Fruit fly (Drosophila melanogaster) whole organism, embryonic: Measurements from ENCODE around the gene Polr1D.

Experiments used
- Adf1 ChIP-seq: fragments of 200-800 bp; sonication (Bioruptor generic); IDR thresholded peaks from 2 replicates; pipeline ENCODE4 v1.3.6; 2022; ENCODE audit warnings: missing biosample characterization, missing genetic modification characterization
- Atf6 ChIP-seq: fragments of 200-800 bp; sonication (Bioruptor generic); IDR thresholded peaks from 2 replicates; pipeline ENCODE4 v1.3.6; 2022; ENCODE audit warnings: missing biosample characterization, missing genetic modification characterization
- BEAF-32 ChIP-seq: fragments of 200-800 bp; sonication (Bioruptor generic); optimal IDR thresholded peaks from 3 replicates; lab custom pipeline; 2017; ENCODE audit warnings: missing biosample characterization, missing genetic modification characterization, mild to moderate bottlenecking, moderate library complexity, missing genetic modification reagents
- CG12769 ChIP-seq: fragments of 200-800 bp; sonication (Bioruptor generic); optimal IDR thresholded peaks from 2 replicates; lab custom pipeline; 2019; ENCODE audit warnings: missing biosample characterization, mild to moderate bottlenecking, missing genetic modification characterization, moderate library complexity
- CG13894 ChIP-seq: fragments of 200-800 bp; sonication (Bioruptor generic); optimal IDR thresholded peaks from 3 replicates; lab custom pipeline; 2018; ENCODE audit warnings: missing biosample characterization, mild to moderate bottlenecking, missing genetic modification characterization, moderate library complexity
- CG2199 ChIP-seq: fragments of 200-800 bp; sonication (Bioruptor generic); IDR thresholded peaks from 3 replicates; pipeline ENCODE4 v1.3.6; 2022; ENCODE audit warnings: missing biosample characterization, missing genetic modification characterization
- CG2712 ChIP-seq: fragments of 200-800 bp; optimal IDR thresholded peaks from 3 replicates; lab custom pipeline; 2019; ENCODE audit warnings: missing biosample characterization, mild to moderate bottlenecking, missing genetic modification characterization, moderate library complexity
- CG4360 ChIP-seq: fragments of 200-800 bp; sonication (Bioruptor generic); IDR thresholded peaks from 2 replicates; pipeline ENCODE4 v1.3.6; 2022; ENCODE audit warnings: missing biosample characterization, missing genetic modification characterization
- CG6175 ChIP-seq: fragments of 200-800 bp; sonication (Bioruptor generic); IDR thresholded peaks from 3 replicates; pipeline ENCODE4 v1.3.6; 2022; ENCODE audit warnings: missing biosample characterization, missing genetic modification characterization
- CG6791 ChIP-seq: fragments of 200-800 bp; sonication (Bioruptor generic); IDR thresholded peaks from 3 replicates; pipeline ENCODE4 v1.3.6; 2022; ENCODE audit warnings: missing biosample characterization, missing genetic modification characterization; ENCODE audit not compliant: partially characterized antibody
- CG6854 ChIP-seq: fragments of 200-800 bp; sonication (Bioruptor generic); optimal IDR thresholded peaks from 3 replicates; lab custom pipeline; 2017; ENCODE audit warnings: missing biosample characterization, mild to moderate bottlenecking, missing genetic modification characterization
- CG7963 ChIP-seq: fragments of 200-800 bp; sonication (Bioruptor generic); IDR thresholded peaks from 3 replicates; pipeline ENCODE4 v1.3.6; 2022; ENCODE audit warnings: missing biosample characterization, missing genetic modification characterization; ENCODE audit not compliant: partially characterized antibody
- CG8281 ChIP-seq: fragments of 200-800 bp; sonication (Bioruptor generic); optimal IDR thresholded peaks from 2 replicates; lab custom pipeline; 2018; ENCODE audit warnings: missing biosample characterization, mild to moderate bottlenecking, missing genetic modification characterization, moderate library complexity
- CG8924 ChIP-seq: fragments of 200-800 bp; optimal IDR thresholded peaks from 3 replicates; lab custom pipeline; 2019; ENCODE audit warnings: missing biosample characterization, mild to moderate bottlenecking, missing genetic modification characterization, moderate library complexity
- CG9437 ChIP-seq: fragments of 200-800 bp; sonication (Bioruptor generic); optimal IDR thresholded peaks from 2 replicates; lab custom pipeline; 2018; ENCODE audit warnings: missing biosample characterization, mild to moderate bottlenecking, missing genetic modification characterization
- D19A ChIP-seq: fragments of 200-800 bp; optimal IDR thresholded peaks from 3 replicates; lab custom pipeline; 2019; ENCODE audit warnings: missing biosample characterization, mild to moderate bottlenecking, missing genetic modification characterization, moderate library complexity
- Eip74EF ChIP-seq, 2 experiments: fragments of 200-800 bp in 1 of 2; fragments of >200 bp in 1 of 2; sonication (Bioruptor generic) in 1 of 2; optimal IDR thresholded peaks; 2 replicates each; lab custom pipeline; 2017 to 2019; ENCODE audit warnings: missing biosample characterization in 2 of 2, missing genetic modification characterization in 2 of 2, mild to moderate bottlenecking in 1 of 2, moderate library complexity in 1 of 2
- Ets65A ChIP-seq: fragments of 200-800 bp; sonication (Bioruptor generic); peaks from one replicate; lab custom pipeline; 2016; ENCODE audit warnings: missing biosample characterization, missing genetic modification characterization
- HLHmδ ChIP-seq: fragments of 200-800 bp; sonication (Bioruptor generic); optimal IDR thresholded peaks from 2 replicates; lab custom pipeline; 2018; ENCODE audit warnings: missing biosample characterization, mild to moderate bottlenecking, missing genetic modification characterization, moderate library complexity
- MBD-R2 ChIP-seq: fragments of 200-800 bp; sonication (Bioruptor generic); IDR thresholded peaks from 2 replicates; pipeline ENCODE4 v1.3.6; 2022; ENCODE audit warnings: missing biosample characterization, missing genetic modification characterization
- Med ChIP-seq: fragments of 200-800 bp; sonication (Bioruptor generic); peaks from one replicate; lab custom pipeline; 2016; ENCODE audit warnings: missing biosample characterization, missing genetic modification characterization, mild to moderate bottlenecking, inconsistent platforms, moderate library complexity
- NK7.1 ChIP-seq: fragments of 200-800 bp; sonication (Bioruptor generic); optimal IDR thresholded peaks from 3 replicates; lab custom pipeline; 2016; ENCODE audit warnings: missing biosample characterization, missing genetic modification characterization
- Pdp1 ChIP-seq, 2 experiments: fragments of 200-800 bp; sonication (Bioruptor generic); optimal IDR thresholded peaks; 3 replicates each; lab custom pipeline; 2016; ENCODE audit warnings: missing biosample characterization in 2 of 2, missing genetic modification characterization in 2 of 2, mild to moderate bottlenecking in 1 of 2, moderate library complexity in 1 of 2
- Trl ChIP-seq, 3 experiments: fragments of >200 bp in 2 of 3; fragments of 200-800 bp in 1 of 3; sonication (Bioruptor generic) in 1 of 3; optimal IDR thresholded peaks; 2 replicates in 1 of 3; 3 replicates in 2 of 3; lab custom pipeline; 2016 to 2017; ENCODE audit warnings: missing biosample characterization in 1 of 3, missing genetic modification characterization in 1 of 3
- Xrp1 ChIP-seq: fragments of 200-800 bp; sonication (Bioruptor generic); IDR thresholded peaks from 2 replicates; pipeline ENCODE4 v1.3.6; 2022; ENCODE audit warnings: missing biosample characterization, missing genetic modification characterization
- ab ChIP-seq: fragments of 200-800 bp; sonication (Bioruptor generic); optimal IDR thresholded peaks from 2 replicates; lab custom pipeline; 2016; ENCODE audit warnings: missing biosample characterization, missing genetic modification characterization
- abd-A ChIP-seq: fragments of 200-800 bp; sonication (Bioruptor generic); optimal IDR thresholded peaks from 3 replicates; lab custom pipeline; 2019; ENCODE audit warnings: missing biosample characterization, mild to moderate bottlenecking, missing genetic modification characterization, moderate library complexity
- cg ChIP-seq: fragments of 200-800 bp; sonication (Bioruptor generic); optimal IDR thresholded peaks from 3 replicates; lab custom pipeline; 2019; ENCODE audit warnings: missing biosample characterization, mild to moderate bottlenecking, missing genetic modification characterization, moderate library complexity
- chinmo ChIP-seq: fragments of 200-800 bp; sonication (Bioruptor generic); IDR thresholded peaks from 4 replicates; pipeline ENCODE4 v1.3.6; 2022; ENCODE audit warnings: missing biosample characterization, missing genetic modification characterization; ENCODE audit not compliant: partially characterized antibody
- ci ChIP-seq: fragments of 200-800 bp; sonication (Bioruptor generic); IDR thresholded peaks from 3 replicates; pipeline ENCODE4 v1.3.6; 2022; ENCODE audit warnings: missing biosample characterization, missing genetic modification characterization
- crol ChIP-seq: fragments of 200-800 bp; sonication (Bioruptor generic); IDR thresholded peaks from 2 replicates; pipeline ENCODE4 v1.3.6; 2022; ENCODE audit warnings: missing biosample characterization, missing genetic modification characterization
- cwo ChIP-seq: fragments of 200-800 bp; sonication (Bioruptor generic); optimal IDR thresholded peaks from 3 replicates; lab custom pipeline; 2017; ENCODE audit warnings: missing biosample characterization, missing genetic modification characterization, mild to moderate bottlenecking, moderate library complexity, missing genetic modification reagents
- ftz-f1 ChIP-seq: fragments of 200-800 bp; sonication (Bioruptor generic); optimal IDR thresholded peaks from 2 replicates; lab custom pipeline; 2016; ENCODE audit warnings: missing biosample characterization, missing genetic modification characterization
- grn ChIP-seq: fragments of 200-800 bp; sonication (Bioruptor generic); optimal IDR thresholded peaks from 3 replicates; lab custom pipeline; 2017; ENCODE audit warnings: missing biosample characterization, missing genetic modification characterization
- kni ChIP-seq: fragments of 200-800 bp; sonication (Bioruptor generic); optimal IDR thresholded peaks from 3 replicates; lab custom pipeline; 2017; ENCODE audit warnings: mild to moderate bottlenecking, missing biosample characterization, missing genetic modification reagents, missing genetic modification characterization
- mld ChIP-seq: fragments of 200-800 bp; sonication (Bioruptor generic); IDR thresholded peaks from 3 replicates; pipeline ENCODE4 v1.3.6; 2022; ENCODE audit warnings: missing biosample characterization, missing genetic modification characterization; ENCODE audit not compliant: partially characterized antibody
- nom ChIP-seq: fragments of 200-800 bp; sonication (Bioruptor generic); optimal IDR thresholded peaks from 2 replicates; lab custom pipeline; 2017; ENCODE audit warnings: missing biosample characterization, missing genetic modification characterization, mild to moderate bottlenecking, moderate library complexity, missing genetic modification reagents
- pfk ChIP-seq: fragments of 200-800 bp; sonication (Bioruptor generic); optimal IDR thresholded peaks from 2 replicates; lab custom pipeline; 2018; ENCODE audit warnings: missing biosample characterization, mild to moderate bottlenecking, missing genetic modification characterization, moderate library complexity
- rib ChIP-seq: fragments of 200-800 bp; sonication (Bioruptor generic); IDR thresholded peaks from 2 replicates; pipeline ENCODE4 v1.3.6; 2022; ENCODE audit warnings: missing biosample characterization, missing genetic modification characterization
- sc ChIP-seq, 3 experiments: fragments of >200 bp in 2 of 3; fragments of 200-800 bp in 1 of 3; sonication (Bioruptor generic) in 1 of 3; optimal IDR thresholded peaks; 2 replicates in 2 of 3; 3 replicates in 1 of 3; lab custom pipeline; 2017; ENCODE audit warnings: mild to moderate bottlenecking in 1 of 3, missing biosample characterization in 1 of 3, missing genetic modification characterization in 1 of 3, missing genetic modification reagents in 1 of 3
- sd ChIP-seq: fragments of 200-800 bp; sonication (Bioruptor generic); optimal IDR thresholded peaks from 3 replicates; lab custom pipeline; 2018; ENCODE audit warnings: missing biosample characterization, mild to moderate bottlenecking, missing genetic modification characterization, moderate library complexity
- tll ChIP-seq, 2 experiments: fragments of 200-800 bp in 1 of 2; fragments of >200 bp in 1 of 2; sonication (Bioruptor generic) in 1 of 2; optimal IDR thresholded peaks; 2 replicates each; lab custom pipeline; 2017 to 2019; ENCODE audit warnings: missing biosample characterization in 2 of 2, missing genetic modification characterization in 2 of 2, mild to moderate bottlenecking in 1 of 2, moderate library complexity in 1 of 2
- wek ChIP-seq: fragments of 200-800 bp; sonication (Bioruptor generic); optimal IDR thresholded peaks from 3 replicates; lab custom pipeline; 2018; ENCODE audit warnings: missing biosample characterization, mild to moderate bottlenecking, missing genetic modification characterization, moderate library complexity
- z ChIP-seq: fragments of 200-800 bp; sonication (Bioruptor generic); IDR thresholded peaks from 3 replicates; pipeline ENCODE4 v1.3.6; 2022; ENCODE audit warnings: missing biosample characterization, missing genetic modification characterization

Gene Polr1D

dm6 chr2L:19158005-19158666 lies 23.1 kb upstream of the Polr1D start (continued):
- 0 out of 3 replicates have a peak, but pooled peaks have one; percentile 34 for TF ChIP-seq CG7963
- peak; percentile 31 for TF ChIP-seq cwo (GFP tag; lab: Kevin White, UChicago)
- TF ChIP-seq ab (GFP tag; lab: Kevin White, UChicago), result no peak
- TF ChIP-seq NK7.1, result no peak

- peak; percentile 44; the same call in 1 of the 3 replicates for TF ChIP-seq CG6791 (GFP tag; lab: Robert Waterston, UW)
- peak; percentile 52 for TF ChIP-seq sd (tag; lab: Kevin White, UChicago)
- TF ChIP-seq ftz-f1 (GFP tag; lab: Kevin White, UChicago), result peak; percentile 24
- TF ChIP-seq Atf6 (GFP tag; lab: Robert Waterston, UW), result 0 out of 2 replicates have a peak, but pooled peaks have one; percentile 12
- peak; percentile 41 for TF ChIP-seq nom (GFP tag; lab: Kevin White, UChicago)
- peak; percentile 9 for TF ChIP-seq CG9437 (GFP tag; lab: Kevin White, UChicago)
- TF ChIP-seq CG2712, result no peak
- no peak for TF ChIP-seq Eip74EF (GFP tag; optimal IDR thresholded peaks at IDR 0.05; lab: Kevin White, UChicago)
- peak; percentile 38 for TF ChIP-seq D19A (tag; lab: Kevin White, UChicago)
- TF ChIP-seq ci (GFP tag; lab: Robert Waterston, UW), result 0 out of 3 replicates have a peak, but pooled peaks have one; percentile 9
- peak; percentile 36 for TF ChIP-seq BEAF-32 (GFP tag; lab: Kevin White, UChicago)
- peak; percentile 76 for TF ChIP-seq Med
- TF ChIP-seq Xrp1 (GFP tag; lab: Robert Waterston, UW), result 0 out of 2 replicates have a peak, but pooled peaks have one; percentile 7
- peak; percentile 11 for TF ChIP-seq HLHmδ (GFP tag; lab: Kevin White, UChicago)
- peak; percentile 78 for TF ChIP-seq Adf1 (GFP tag; lab: Robert Waterston, UW)
- TF ChIP-seq z, result 0 out of 3 replicates have a peak, but pooled peaks have one; percentile 44
- TF ChIP-seq CG4360 (GFP tag; lab: Robert Waterston, UW), result 0 out of 2 replicates have a peak, but pooled peaks have one; percentile 29
- TF ChIP-seq CG8281 (tag; lab: Kevin White, UChicago), result peak; percentile 4
- TF ChIP-seq CG13894 (tag; lab: Kevin White, UChicago), result peak; percentile 68
- 0 out of 2 replicates have a peak, but pooled peaks have one; percentile 8 for TF ChIP-seq MBD-R2 (GFP tag; lab: Robert Waterston, UW)
- TF ChIP-seq CG2199 (GFP tag; lab: Robert Waterston, UW), result peak; percentile 70; the same call in 1 of the 3 replicates
- TF ChIP-seq crol (GFP tag; lab: Robert Waterston, UW), result peak; percentile 66
- TF ChIP-seq rib (GFP tag; lab: Robert Waterston, UW), result peak; percentile 28; the same call in 1 of the 2 replicates
- peak in 1 of 2 experiments; percentile 74 for TF ChIP-seq tll (GFP tag; optimal IDR thresholded peaks at IDR 0.05; lab: Kevin White, UChicago)
- no peak for TF ChIP-seq sc (optimal IDR thresholded peaks at IDR 0.05; lab: Kevin White, UChicago)
- no peak for TF ChIP-seq sc (GFP tag; optimal IDR thresholded peaks at IDR 0.05; lab: Kevin White, UChicago)
- peak; percentile 11 for TF ChIP-seq abd-A (tag; lab: Kevin White, UChicago)
- TF ChIP-seq wek (GFP tag; lab: Kevin White, UChicago), result no peak
- TF ChIP-seq CG6175 (GFP tag; lab: Robert Waterston, UW), result peak; percentile 47; the same call in 1 of the 3 replicates
- no peak for TF ChIP-seq Trl (optimal IDR thresholded peaks at IDR 0.05; lab: Kevin White, UChicago)
- TF ChIP-seq Trl (GFP tag; optimal IDR thresholded peaks at IDR 0.05; lab: Kevin White, UChicago), result no peak
- peak; percentile 90 for TF ChIP-seq kni (GFP tag; lab: Kevin White, UChicago)
- TF ChIP-seq Ets65A (GFP tag; lab: Kevin White, UChicago), result no peak
- TF ChIP-seq pfk (GFP tag; lab: Kevin White, UChicago), result peak; percentile 81
- no peak for TF ChIP-seq CG8924 (tag; lab: Kevin White, UChicago)
- TF ChIP-seq Pdp1 (GFP tag; optimal IDR thresholded peaks at IDR 0.05; lab: Kevin White, UChicago), result peak in 1 of 2 experiments; percentile 80
- TF ChIP-seq CG6854 (GFP tag; lab: Kevin White, UChicago), result no peak
- TF ChIP-seq grn (GFP tag; lab: Kevin White, UChicago), result peak; percentile 13
- TF ChIP-seq chinmo (GFP tag; lab: Robert Waterston, UW), result peak; percentile 94; the same call in 3 of the 4 replicates
- TF ChIP-seq cg (GFP tag; lab: Kevin White, UChicago), result peak; percentile 82
- TF ChIP-seq mld (GFP tag; lab: Robert Waterston, UW), result 0 out of 3 replicates have a peak, but pooled peaks have one; percentile 39
- peak; percentile 46 for TF ChIP-seq CG12769
These were observed 21.8 kb upstream of the Polr1D start for dm6 chr2L:19156737-19157287.
